Worm (Caenorhabditis elegans) whole organism, L2 larva: ENCODE results near the gene F57C2.5.

Experiments used
- F13H6.1 ChIP-seq: sonication (generic microtip); optimal IDR thresholded peaks from 2 replicates; lab custom pipeline; 2016; ENCODE audit warnings: missing genetic modification characterization, missing compliant biosample characterization
- lin-13 ChIP-seq: fragments of 150-350 bp; optimal IDR thresholded peaks from 2 replicates; lab custom pipeline; 2014; ENCODE audit warnings: missing biosample characterization, missing genetic modification reagents, missing genetic modification characterization
- lin-39 ChIP-seq: fragments of 150-350 bp; optimal IDR thresholded peaks from 2 replicates; lab custom pipeline; 2014; ENCODE audit warnings: missing biosample characterization, missing genetic modification reagents, missing genetic modification characterization
- lsy-2 ChIP-seq, 2 experiments: fragments of 150-350 bp in 1 of 2; sonication (generic microtip) in 1 of 2; optimal IDR thresholded peaks; 2 replicates each; lab custom pipeline; 2014 to 2017; ENCODE audit warnings: missing biosample characterization in 2 of 2, missing genetic modification characterization in 2 of 2
- mbf-1 ChIP-seq: sonication (generic microtip); optimal IDR thresholded peaks from 2 replicates; lab custom pipeline; 2017; ENCODE audit warnings: missing biosample characterization, missing genetic modification characterization
- nhr-11 ChIP-seq: fragments of 150-350 bp; optimal IDR thresholded peaks from 2 replicates; lab custom pipeline; 2014; ENCODE audit warnings: missing biosample characterization, missing genetic modification characterization
- nhr-12 ChIP-seq: fragments of 150-350 bp; optimal IDR thresholded peaks from 2 replicates; lab custom pipeline; 2014; ENCODE audit warnings: missing biosample characterization, missing genetic modification characterization
- nhr-23 ChIP-seq: fragments of 150-350 bp; optimal IDR thresholded peaks from 2 replicates; lab custom pipeline; 2014; ENCODE audit warnings: missing biosample characterization, missing genetic modification reagents, missing genetic modification characterization
- nhr-237 ChIP-seq: fragments of 150-350 bp; optimal IDR thresholded peaks from 2 replicates; lab custom pipeline; 2014; ENCODE audit warnings: missing biosample characterization, missing genetic modification characterization
- nhr-6 ChIP-seq: fragments of 150-350 bp; optimal IDR thresholded peaks from 2 replicates; lab custom pipeline; 2014; ENCODE audit warnings: missing biosample characterization, missing genetic modification characterization
- nhr-77 ChIP-seq: fragments of 150-350 bp; optimal IDR thresholded peaks from 2 replicates; lab custom pipeline; 2014; ENCODE audit warnings: missing biosample characterization, missing genetic modification characterization
- unc-62 ChIP-seq: fragments of 150-350 bp; optimal IDR thresholded peaks from 2 replicates; lab custom pipeline; 2014; ENCODE audit warnings: missing biosample characterization, missing genetic modification reagents, missing genetic modification characterization
- zag-1 ChIP-seq: fragments of 150-350 bp; optimal IDR thresholded peaks from 2 replicates; lab custom pipeline; 2014; ENCODE audit warnings: missing biosample characterization, missing genetic modification characterization
- ztf-11 ChIP-seq: sonication (generic microtip); optimal IDR thresholded peaks from 2 replicates; lab custom pipeline; 2017; ENCODE audit warnings: missing biosample characterization, missing genetic modification characterization

DNA sequence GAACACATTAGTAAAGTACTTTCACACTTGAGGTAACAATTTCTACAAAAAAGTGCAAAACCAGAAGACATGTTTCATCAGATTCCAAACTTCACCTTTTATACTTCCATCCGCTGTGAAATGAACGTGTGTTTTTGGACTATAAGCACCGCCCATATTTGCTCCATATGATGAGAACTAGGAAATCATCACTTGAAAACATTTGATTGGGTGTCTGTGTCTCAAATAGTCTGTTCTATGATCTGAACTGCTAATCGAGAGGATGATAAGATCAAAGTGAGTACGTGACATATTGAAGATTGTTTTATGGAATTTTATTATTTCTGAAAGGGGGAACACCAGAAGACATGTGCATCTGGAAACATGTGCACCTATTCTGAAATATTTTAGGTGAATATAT, 32.7 kb downstream of the F57C2.5 start:
- TF ChIP-seq F13H6.1 (tag; lab: Kevin White, UChicago) (no peak), lin-39 (tag; lab: Kevin White, UChicago) (no peak), nhr-6 (tag; lab: Kevin White, UChicago) (no peak), nhr-23 (tag; lab: Kevin White, UChicago) (no peak), lsy-2 (tag; optimal IDR thresholded peaks at IDR 0.05; lab: Kevin White, UChicago) (no peak), nhr-11 (tag; lab: Kevin White, UChicago) (no peak), mbf-1 (tag; lab: Kevin White, UChicago) (no peak), nhr-237 (tag; lab: Kevin White, UChicago) (no peak), zag-1 (tag; lab: Kevin White, UChicago) (no peak), unc-62 (GFP tag; lab: Kevin White, UChicago) (no peak), nhr-77 (tag; lab: Kevin White, UChicago) (peak; percentile 35), ztf-11 (no peak), lin-13 (no peak), nhr-12 (tag; lab: Kevin White, UChicago) (no peak)
